Worm (Caenorhabditis elegans): Measurements from ENCODE around the gene C54E4.4.

DNA sequence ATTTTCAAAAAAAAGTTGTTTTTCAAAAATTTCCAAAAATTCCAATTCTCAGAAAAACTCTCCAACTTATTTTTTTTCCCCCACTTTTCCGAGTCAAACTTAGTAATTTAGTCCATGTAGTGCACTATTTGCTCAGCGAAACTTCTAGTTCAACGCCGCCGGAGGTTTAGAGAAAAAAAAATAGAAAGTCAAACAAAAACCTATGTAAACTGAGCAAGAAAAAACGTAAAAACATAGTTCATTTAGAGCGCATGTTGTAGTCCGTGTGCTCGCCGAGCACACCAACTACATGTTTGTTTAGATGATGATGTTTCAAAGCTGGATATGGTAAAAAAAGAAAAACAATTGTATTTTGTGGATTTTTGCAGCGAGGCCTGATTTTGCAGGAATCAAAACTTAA is 6.2 kb downstream of the C54E4.4 start:
- no peak for TF ChIP-seq skn-1 (tag; optimal IDR thresholded peaks at IDR 0.05)
- no peak for TF ChIP-seq tbx-2 (tag; optimal IDR thresholded peaks at IDR 0.05)
- no peak for TF ChIP-seq fkh-10 (GFP tag; optimal IDR thresholded peaks at IDR 0.05)
- no peak for TF ChIP-seq nhr-23 (tag; optimal IDR thresholded peaks at IDR 0.05)
- no peak for TF ChIP-seq fkh-2 (tag; optimal IDR thresholded peaks at IDR 0.05)
- TF ChIP-seq nhr-76 (tag; optimal IDR thresholded peaks at IDR 0.05) = no peak
- no peak for TF ChIP-seq nhr-25 (tag; optimal IDR thresholded peaks at IDR 0.05)
- TF ChIP-seq fos-1 (tag; optimal IDR thresholded peaks at IDR 0.05) = no peak
- TF ChIP-seq R02D3.7 (tag; optimal IDR thresholded peaks at IDR 0.05) = no peak
- no peak for TF ChIP-seq lin-15B (tag; optimal IDR thresholded peaks at IDR 0.05)
- no peak for TF ChIP-seq nhr-237 (tag; optimal IDR thresholded peaks at IDR 0.05)
- TF ChIP-seq pqm-1 (tag; optimal IDR thresholded peaks at IDR 0.05) = no peak
- TF ChIP-seq ZK546.5 (tag; optimal IDR thresholded peaks at IDR 0.05) = no peak

Data from whole organism, L3 larva.